Fruit fly (Drosophila melanogaster) whole organism, wandering third instar larva: Measurements from ENCODE around the gene Polr2H.

Experiments
- Abd-B ChIP-seq: fragments of >200 bp; optimal IDR thresholded peaks from 2 replicates; lab custom pipeline; 2017; ENCODE audit warnings: missing biosample characterization, missing genetic modification characterization
- Dfd ChIP-seq: fragments of >200 bp; optimal IDR thresholded peaks from 2 replicates; lab custom pipeline; 2017; ENCODE audit warnings: missing biosample characterization, missing genetic modification characterization
- Dif ChIP-seq: fragments of 200-275, 200-300 bp; sonication (Bioruptor generic); optimal IDR thresholded peaks from 2 replicates; lab custom pipeline; 2018; ENCODE audit warnings: missing biosample characterization, missing genetic modification characterization; ENCODE audit not compliant: partially characterized antibody
- Jra ChIP-seq: sonication (Bioruptor generic); optimal IDR thresholded peaks from 2 replicates; lab custom pipeline; 2016; ENCODE audit warnings: missing biosample characterization, missing genetic modification characterization
- Myc ChIP-seq: fragments of >200 bp; optimal IDR thresholded peaks from 2 replicates; lab custom pipeline; 2017
- Sp1 ChIP-seq: fragments of 200-800 bp; sonication (Bioruptor generic); optimal IDR thresholded peaks from 3 replicates; lab custom pipeline; 2019; ENCODE audit warnings: missing biosample characterization, mild to moderate bottlenecking, missing genetic modification characterization, moderate library complexity
- brk ChIP-seq: fragments of 200-800 bp; sonication (Bioruptor generic); optimal IDR thresholded peaks from 2 replicates; lab custom pipeline; 2016; ENCODE audit warnings: missing biosample characterization, mild to moderate bottlenecking, missing genetic modification characterization
- dl ChIP-seq, 2 experiments: fragments of 175-275, 200-275 bp in 1 of 2; fragments of 200-275 bp in 1 of 2; sonication (Bioruptor generic); optimal IDR thresholded peaks; lab custom pipeline; 2018; ENCODE audit warnings: mild to moderate bottlenecking in 2 of 2, missing biosample characterization in 2 of 2, missing genetic modification characterization in 2 of 2, moderate library complexity in 2 of 2; ENCODE audit not compliant: partially characterized antibody in 2 of 2, insufficient read depth in 1 of 2
- dmrt93B ChIP-seq: fragments of 200-800 bp; sonication (Bioruptor generic); optimal IDR thresholded peaks from 2 replicates; lab custom pipeline; 2018; ENCODE audit warnings: missing biosample characterization, mild to moderate bottlenecking, missing genetic modification characterization
- dsf ChIP-seq: sonication (Bioruptor generic); optimal IDR thresholded peaks from 2 replicates; lab custom pipeline; 2016; ENCODE audit warnings: missing biosample characterization, missing genetic modification characterization, borderline replicate concordance
- foxo ChIP-seq, 2 experiments: fragments of 200-800 bp; sonication (Bioruptor generic); optimal IDR thresholded peaks; 2 replicates in 1 of 2; 3 replicates in 1 of 2; lab custom pipeline; 2016 to 2017; ENCODE audit warnings: missing biosample characterization in 2 of 2, missing genetic modification characterization in 2 of 2
- h ChIP-seq: fragments of 200-800 bp; sonication (Bioruptor generic); optimal IDR thresholded peaks from 3 replicates; lab custom pipeline; 2016; ENCODE audit warnings: missing biosample characterization, mild to moderate bottlenecking, missing genetic modification characterization
- pan ChIP-seq: fragments of >200 bp; optimal IDR thresholded peaks from 2 replicates; lab custom pipeline; 2017
- sv ChIP-seq: fragments of 200-800 bp; sonication (Bioruptor generic); optimal IDR thresholded peaks from 3 replicates; lab custom pipeline; 2016; ENCODE audit warnings: missing biosample characterization, missing genetic modification characterization

dm6 chr3L:21765931-21766330 is 37.2 kb downstream of the Polr2H start:
- TF ChIP-seq pan = no peak
- no peak for TF ChIP-seq Dif (GFP tag; lab: Kevin White, UChicago)
- no peak for TF ChIP-seq h (GFP tag; lab: Kevin White, UChicago)
- TF ChIP-seq brk = no peak
- no peak for TF ChIP-seq Dfd (GFP tag; lab: Kevin White, UChicago)
- TF ChIP-seq Sp1 = no peak
- TF ChIP-seq Abd-B = no peak
- TF ChIP-seq foxo (GFP tag; optimal IDR thresholded peaks at IDR 0.05; lab: Kevin White, UChicago) = no peak
- no peak for TF ChIP-seq dmrt93B (GFP tag; lab: Kevin White, UChicago)
- TF ChIP-seq Jra = no peak
- no peak for TF ChIP-seq sv
- TF ChIP-seq dl (GFP tag; optimal IDR thresholded peaks at IDR 0.05; lab: Kevin White, UChicago; ENCODE audit: insufficient read depth in 1 of 2, partially characterized antibody in 2 of 2) = no peak
- TF ChIP-seq dsf (GFP tag; lab: Kevin White, UChicago) = no peak
- no peak for TF ChIP-seq Myc (lab: Kevin White, UChicago)
